Worm (Caenorhabditis elegans): ENCODE measurements around the gene ZK792.12.

ZK792.12 gene

DNA sequence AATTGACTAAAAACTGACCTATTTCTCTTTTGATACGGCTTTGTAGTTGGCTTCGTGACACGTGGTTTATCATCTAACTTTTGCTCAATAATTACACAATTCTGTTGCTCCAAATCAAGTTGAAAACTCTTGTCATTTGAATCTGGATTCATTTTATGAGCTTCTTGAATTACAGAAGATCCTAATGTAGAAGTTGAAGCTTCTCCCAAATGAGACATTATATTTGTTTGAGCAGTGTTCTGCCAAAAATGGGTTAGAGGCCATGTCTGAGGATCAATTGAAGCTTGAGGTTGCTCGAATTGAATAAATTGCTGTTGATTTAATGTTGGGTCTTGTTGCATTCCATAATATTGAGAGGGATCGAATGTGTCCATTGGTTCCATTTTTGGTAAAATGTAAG lies 3.9 kb downstream of the ZK792.12 start:
- TF ChIP-seq blmp-1 (tag; optimal IDR thresholded peaks at IDR 0.05) (peak; percentile 18), elt-3 (tag; optimal IDR thresholded peaks at IDR 0.05) (no peak)

DNA sequence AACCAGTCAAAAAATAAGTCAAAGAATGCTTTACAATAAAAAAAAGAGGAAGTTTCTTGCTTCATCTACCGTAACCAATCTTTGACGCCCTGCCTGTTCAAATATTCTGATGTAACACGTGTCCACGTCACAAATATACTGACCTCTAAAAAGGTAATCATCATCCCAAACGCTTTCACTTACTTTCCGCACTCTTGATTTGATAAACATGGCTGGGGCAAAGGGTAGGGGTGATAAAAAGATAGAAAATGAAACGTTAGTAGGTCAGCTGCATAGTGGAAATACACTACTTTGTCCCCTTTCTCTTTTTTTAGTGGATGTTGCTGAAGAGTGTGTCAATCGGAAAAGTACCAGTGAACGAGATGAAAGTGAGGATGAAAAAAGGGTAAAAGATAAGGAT lies 6.5 kb downstream of the ZK792.12 start:
- TF ChIP-seq blmp-1 (tag; optimal IDR thresholded peaks at IDR 0.05), result peak; percentile 83
- TF ChIP-seq ham-2 (GFP tag; optimal IDR thresholded peaks at IDR 0.05), result no peak
- no peak for TF ChIP-seq ces-1 (GFP tag; optimal IDR thresholded peaks at IDR 0.05)

DNA sequence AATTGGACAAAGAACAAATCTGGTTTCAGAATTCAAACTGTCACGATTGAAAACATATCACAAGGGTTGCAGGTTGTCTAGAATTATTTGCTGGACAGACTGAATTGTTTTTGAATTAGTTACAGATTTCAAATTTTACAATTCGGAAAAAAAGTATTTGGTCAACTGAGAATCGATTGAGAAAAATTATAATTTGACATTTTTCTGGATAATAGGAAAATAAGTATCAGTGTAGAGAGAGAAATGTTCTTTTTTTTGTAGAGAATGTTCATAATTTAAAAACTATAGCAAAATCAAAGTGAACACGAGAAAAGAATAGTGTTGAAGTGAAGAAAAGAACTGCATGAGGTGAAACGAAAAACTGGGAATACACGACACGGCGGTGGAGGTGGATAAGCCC lies 7.2 kb downstream of the ZK792.12 start, which contains the start of gene dpy-20:
Gene dpy-20, minus strand, starts transcription at position 101 of the 400 bp plus-strand sequence.
- TF ChIP-seq ceh-43 (GFP tag; optimal IDR thresholded peaks at IDR 0.05) (no peak), hlh-1 (tag; optimal IDR thresholded peaks at IDR 0.05) (no peak), drap-1 (GFP tag; optimal IDR thresholded peaks at IDR 0.05) (no peak), ham-2 (GFP tag; optimal IDR thresholded peaks at IDR 0.05) (no peak), sptf-1 (tag; optimal IDR thresholded peaks at IDR 0.05) (no peak), mep-1 (tag; optimal IDR thresholded peaks at IDR 0.05) (no peak), ceh-39 (tag; optimal IDR thresholded peaks at IDR 0.05) (no peak), ceh-83 (GFP tag; optimal IDR thresholded peaks at IDR 0.05) (no peak), ces-1 (GFP tag; optimal IDR thresholded peaks at IDR 0.05) (no peak), unc-120 (tag; optimal IDR thresholded peaks at IDR 0.05; ENCODE audit: poor library complexity, severe bottlenecking) (no peak)

DNA sequence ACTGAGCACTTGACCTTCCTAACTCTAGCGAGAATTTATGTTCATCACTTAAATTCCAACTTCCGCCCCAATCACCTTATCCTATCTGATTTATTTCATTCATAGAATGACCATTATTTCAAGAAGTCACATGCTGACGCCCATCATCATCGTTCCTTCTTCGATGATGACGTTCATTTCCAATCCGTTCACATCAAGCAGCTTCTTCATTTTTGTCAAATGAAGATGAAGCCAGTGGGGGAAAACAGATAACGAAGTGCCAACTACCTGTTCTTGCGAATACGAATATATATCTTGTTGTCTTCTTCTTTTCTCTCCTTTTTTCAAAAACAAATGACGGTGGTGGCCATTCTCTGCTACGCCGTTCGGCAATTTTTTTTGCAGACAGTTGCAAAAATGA lies 8.3 kb downstream of the ZK792.12 start:
- TF ChIP-seq lsy-2 (tag; optimal IDR thresholded peaks at IDR 0.05), result no peak
- TF ChIP-seq mab-5 (tag; optimal IDR thresholded peaks at IDR 0.05), result no peak
- TF ChIP-seq flh-1 (GFP tag; optimal IDR thresholded peaks at IDR 0.05), result no peak
- no peak for TF ChIP-seq bed-3 (GFP tag; optimal IDR thresholded peaks at IDR 0.05)
- TF ChIP-seq ceh-83 (GFP tag; optimal IDR thresholded peaks at IDR 0.05), result no peak
- no peak for TF ChIP-seq ceh-39 (tag; optimal IDR thresholded peaks at IDR 0.05)
- no peak for TF ChIP-seq lin-32 (GFP tag; optimal IDR thresholded peaks at IDR 0.05)
- no peak for TF ChIP-seq tbx-8 (GFP tag; optimal IDR thresholded peaks at IDR 0.05)

DNA sequence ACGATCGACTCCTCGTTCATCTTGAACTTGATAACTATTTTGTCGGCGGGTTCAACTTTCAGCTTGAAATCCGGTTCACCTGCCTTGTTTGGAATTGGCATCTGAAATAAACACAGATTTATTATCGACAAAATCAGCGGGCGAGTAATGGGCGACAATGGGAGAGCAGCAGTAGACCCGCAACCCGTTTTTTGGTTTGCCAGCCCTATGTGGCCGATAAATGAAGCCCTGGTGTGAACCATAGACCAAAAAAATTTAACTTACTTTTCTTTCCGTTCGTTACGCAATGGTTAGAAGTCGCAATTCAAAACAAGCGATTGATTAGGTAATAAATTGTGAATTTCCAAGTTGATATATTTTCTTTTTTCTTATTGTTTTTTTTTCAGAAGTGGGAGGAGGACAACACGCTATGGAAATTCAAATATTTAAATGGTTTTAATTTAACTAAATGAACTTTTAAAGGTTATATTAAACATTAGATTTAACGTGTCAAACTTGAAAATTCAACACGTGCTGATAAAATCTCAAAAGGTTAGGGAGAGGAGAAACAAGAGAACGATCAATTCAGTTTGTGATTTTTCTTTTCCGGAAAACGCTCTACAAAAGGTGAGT lies 10.2 kb downstream of the ZK792.12 start, which contains the start of the genes T22B3.3 and alg-3:
Gene T22B3.3, minus strand, starts transcription at position 101 of the 612 bp plus-strand sequence.
Gene alg-3, plus strand, starts transcription at position 562 of the 612 bp plus-strand sequence.
- TF ChIP-seq sem-2 (GFP tag; optimal IDR thresholded peaks at IDR 0.05), result no peak
- TF ChIP-seq tbx-8 (GFP tag; optimal IDR thresholded peaks at IDR 0.05), result no peak
- no peak for TF ChIP-seq nhr-237 (tag; optimal IDR thresholded peaks at IDR 0.05)
- no peak for TF ChIP-seq lsy-2 (tag; optimal IDR thresholded peaks at IDR 0.05)
- TF ChIP-seq elt-1 (tag; optimal IDR thresholded peaks at IDR 0.05; ENCODE audit: borderline replicate concordance, insufficient read depth), result no peak
- no peak for TF ChIP-seq elt-3 (tag; optimal IDR thresholded peaks at IDR 0.05)
- no peak for TF ChIP-seq flh-1 (GFP tag; optimal IDR thresholded peaks at IDR 0.05)
- no peak for TF ChIP-seq mab-5 (tag; optimal IDR thresholded peaks at IDR 0.05)

DNA sequence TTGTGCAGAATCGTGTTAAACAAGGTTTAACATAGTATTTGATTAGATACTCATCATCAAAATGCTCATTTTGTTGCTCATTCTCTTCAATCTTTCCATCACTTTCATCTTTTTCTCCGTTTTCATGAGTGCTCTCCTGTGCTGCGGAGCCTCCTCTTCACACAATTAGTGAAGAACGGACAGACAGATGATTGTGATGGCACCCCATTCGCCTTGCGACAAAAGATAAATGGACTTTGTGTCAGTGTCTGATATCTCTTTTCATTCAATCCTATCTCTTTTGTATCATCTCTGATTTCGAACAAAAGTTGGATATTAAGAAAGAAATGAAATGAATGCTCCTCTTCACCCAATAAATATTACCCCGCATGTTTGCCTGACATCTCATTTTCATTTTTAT lies 16.7 kb downstream of the ZK792.12 start:
- TF ChIP-seq pha-4 (tag; optimal IDR thresholded peaks at IDR 0.05) (peak; percentile 31), unc-62 (GFP tag; optimal IDR thresholded peaks at IDR 0.05) (peak; percentile 92), ceh-83 (GFP tag; optimal IDR thresholded peaks at IDR 0.05) (no peak), unc-120 (tag; optimal IDR thresholded peaks at IDR 0.05; ENCODE audit: poor library complexity, severe bottlenecking) (peak; percentile 75), hlh-1 (tag; optimal IDR thresholded peaks at IDR 0.05) (peak; percentile 16), sem-2 (GFP tag; optimal IDR thresholded peaks at IDR 0.05) (no peak), lin-13 (tag; optimal IDR thresholded peaks at IDR 0.05) (no peak)

DNA sequence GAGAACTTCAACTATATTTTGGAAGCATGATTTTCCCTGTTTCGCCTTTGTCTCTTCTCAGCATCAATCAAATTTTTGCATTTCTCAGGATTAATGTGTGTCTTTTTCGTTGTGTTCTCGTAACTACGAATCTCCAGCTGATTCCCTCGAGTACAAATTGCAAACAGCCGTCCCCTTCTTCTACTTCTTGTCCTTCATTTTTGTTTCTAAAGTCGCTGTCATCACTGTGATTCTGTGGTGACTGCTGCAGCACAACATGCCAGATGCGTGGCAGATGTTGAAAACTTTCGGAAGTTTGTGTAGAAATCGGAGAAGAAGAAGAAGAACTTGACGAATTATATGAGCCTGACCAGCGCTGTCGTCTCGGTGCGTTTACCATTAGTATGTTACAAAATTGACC lies 19.7 kb downstream of the ZK792.12 start:
- no peak for TF ChIP-seq elt-1 (tag; optimal IDR thresholded peaks at IDR 0.05; ENCODE audit: borderline replicate concordance, insufficient read depth)
- peak; percentile 42 for TF ChIP-seq hlh-1 (tag; optimal IDR thresholded peaks at IDR 0.05)

DNA sequence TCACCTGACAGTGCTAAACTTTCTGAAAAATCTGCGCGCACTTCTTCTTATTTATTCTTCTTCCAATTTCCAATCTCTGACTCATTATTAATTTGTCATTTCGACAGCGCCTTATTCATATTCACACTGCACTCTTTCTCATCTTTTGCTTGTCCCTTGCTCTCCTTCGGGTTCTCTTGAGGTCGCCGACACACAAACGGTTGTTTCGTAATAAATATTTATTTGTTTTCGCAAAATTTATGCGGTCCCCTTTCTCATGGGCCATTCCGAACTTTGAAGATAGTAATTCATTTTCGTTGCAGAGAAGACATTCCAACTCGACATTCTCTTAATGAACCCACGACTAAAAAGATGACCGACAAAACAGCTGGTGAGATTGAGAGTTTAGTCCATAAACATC lies 21.1 kb downstream of the ZK792.12 start, which contains the start of gene magi-1:
Gene magi-1, plus strand, starts transcription at position 301 of the 400 bp plus-strand sequence.
- TF ChIP-seq sem-2 (GFP tag; optimal IDR thresholded peaks at IDR 0.05) (no peak), ceh-39 (tag; optimal IDR thresholded peaks at IDR 0.05) (no peak), lin-13 (tag; optimal IDR thresholded peaks at IDR 0.05) (no peak), nhr-12 (tag; optimal IDR thresholded peaks at IDR 0.05) (no peak), cnd-1 (tag; optimal IDR thresholded peaks at IDR 0.05) (no peak), nhr-2 (tag; optimal IDR thresholded peaks at IDR 0.05) (no peak), sptf-1 (tag; optimal IDR thresholded peaks at IDR 0.05) (no peak), bed-3 (GFP tag; optimal IDR thresholded peaks at IDR 0.05) (no peak)

All from whole organism, mixed stage, embryonic.